Fruit fly (Drosophila melanogaster): ENCODE data around the gene CG32801.

dm6 chrX:1861620-1862184 is 41.3 kb downstream of the CG32801 start, which contains the start of gene deltaCOP:
- no peak for TF ChIP-seq CTCF (optimal IDR thresholded peaks at IDR 0.05)
- no peak for TF ChIP-seq CG8478 (optimal IDR thresholded peaks at IDR 0.05)
